Fruit fly (Drosophila melanogaster): ENCODE results near the gene lft.

lft gene

dm6 chr2L:10364229-10364628 is at the start of gene lft:
lft (plus strand) TSS chr2L:10364471.
- no peak for TF ChIP-seq CG8301 (tag; optimal IDR thresholded peaks at IDR 0.05)
- no peak for TF ChIP-seq CG15710 (tag; optimal IDR thresholded peaks at IDR 0.05)

dm6 chr2L:10315888-10316287 is 48.4 kb upstream of the lft start:
- TF ChIP-seq CG12605 (GFP tag; IDR thresholded peaks at IDR 0.05) (no peak), Snoo (tag; optimal IDR thresholded peaks at IDR 0.05) (no peak), CG13204 (GFP tag; optimal IDR thresholded peaks at IDR 0.05) (no peak), CG8301 (tag; optimal IDR thresholded peaks at IDR 0.05) (no peak), CG9948 (tag; optimal IDR thresholded peaks at IDR 0.05) (no peak), CG32121 (GFP tag; IDR thresholded peaks at IDR 0.05) (no peak), gl (tag; optimal IDR thresholded peaks at IDR 0.05) (no peak), CG34367 (tag; optimal IDR thresholded peaks at IDR 0.05) (no peak), CG8159 (tag; optimal IDR thresholded peaks at IDR 0.05) (no peak), CG14655 (GFP tag; optimal IDR thresholded peaks at IDR 0.05) (no peak), rn (GFP tag; IDR thresholded peaks at IDR 0.05) (no peak), fd96Ca (GFP tag; IDR thresholded peaks at IDR 0.05) (no peak), D1 (tag; optimal IDR thresholded peaks at IDR 0.05) (no peak), Pif1B (GFP tag; optimal IDR thresholded peaks at IDR 0.05) (no peak), Ets98B (GFP tag; IDR thresholded peaks at IDR 0.05) (no peak), Pif1A (GFP tag; optimal IDR thresholded peaks at IDR 0.05) (no peak), EcR (GFP tag; optimal IDR thresholded peaks at IDR 0.05) (no peak), CG4496 (GFP tag; IDR thresholded peaks at IDR 0.05) (no peak)

- TF ChIP-seq CG10348 (GFP tag; IDR thresholded peaks at IDR 0.05) (no peak), rn (GFP tag; IDR thresholded peaks at IDR 0.05) (no peak), CG9948 (tag; optimal IDR thresholded peaks at IDR 0.05) (no peak), CG8301 (tag; optimal IDR thresholded peaks at IDR 0.05) (no peak), D1 (tag; optimal IDR thresholded peaks at IDR 0.05) (no peak), CG8159 (tag; optimal IDR thresholded peaks at IDR 0.05) (no peak), Pif1B (GFP tag; optimal IDR thresholded peaks at IDR 0.05) (no peak), Pif1A (GFP tag; optimal IDR thresholded peaks at IDR 0.05) (no peak), Snoo (tag; optimal IDR thresholded peaks at IDR 0.05) (no peak), gl (tag; optimal IDR thresholded peaks at IDR 0.05) (no peak), EcR (GFP tag; optimal IDR thresholded peaks at IDR 0.05) (no peak), CG14655 (GFP tag; optimal IDR thresholded peaks at IDR 0.05) (no peak)
Measured at dm6 chr2L:10320174-10320775, 44.0 kb upstream of the lft start.

dm6 chr2L:10321036-10321583 is 43.2 kb upstream of the lft start:
- TF ChIP-seq CG14655 (GFP tag; optimal IDR thresholded peaks at IDR 0.05) (no peak), CG12605 (GFP tag; IDR thresholded peaks at IDR 0.05) (no peak), Pif1B (GFP tag; optimal IDR thresholded peaks at IDR 0.05) (no peak), CG34367 (tag; optimal IDR thresholded peaks at IDR 0.05) (no peak), CG32121 (GFP tag; IDR thresholded peaks at IDR 0.05) (no peak), Snoo (tag; optimal IDR thresholded peaks at IDR 0.05) (no peak), D1 (tag; optimal IDR thresholded peaks at IDR 0.05) (no peak), EcR (GFP tag; optimal IDR thresholded peaks at IDR 0.05) (no peak), CG13204 (GFP tag; optimal IDR thresholded peaks at IDR 0.05) (no peak), CG9948 (tag; optimal IDR thresholded peaks at IDR 0.05) (no peak), Pif1A (GFP tag; optimal IDR thresholded peaks at IDR 0.05) (no peak), fd96Ca (GFP tag; IDR thresholded peaks at IDR 0.05) (no peak), CG8301 (tag; optimal IDR thresholded peaks at IDR 0.05) (no peak), CG4496 (GFP tag; IDR thresholded peaks at IDR 0.05) (no peak), CG10348 (GFP tag; IDR thresholded peaks at IDR 0.05) (no peak), CG17806 (tag; optimal IDR thresholded peaks at IDR 0.05) (no peak), rn (GFP tag; IDR thresholded peaks at IDR 0.05) (no peak)

dm6 chr2L:10321612-10322011 is 42.7 kb upstream of the lft start:
- peak; percentile 51; the same call in 1 of the 2 replicates for TF ChIP-seq CG32121 (GFP tag; IDR thresholded peaks at IDR 0.05)
- peak; percentile 42 for TF ChIP-seq gl (tag; optimal IDR thresholded peaks at IDR 0.05)
- TF ChIP-seq EcR (GFP tag; optimal IDR thresholded peaks at IDR 0.05) = peak; percentile 90
- TF ChIP-seq fd96Ca (GFP tag; IDR thresholded peaks at IDR 0.05) = no peak

- TF ChIP-seq Ets98B (GFP tag; IDR thresholded peaks at IDR 0.05) = no peak
- TF ChIP-seq CG32121 (GFP tag; IDR thresholded peaks at IDR 0.05) = no peak
- TF ChIP-seq fd96Ca (GFP tag; IDR thresholded peaks at IDR 0.05) = no peak
- no peak for TF ChIP-seq CG8301 (tag; optimal IDR thresholded peaks at IDR 0.05)
Measured at dm6 chr2L:10322176-10322575, 42.1 kb upstream of the lft start, which contains the start of gene CG4995. CG4995 (plus strand) TSS chr2L:10322476.

Measured in whole organism, pupa.